Fruit fly (Drosophila melanogaster) whole organism, embryonic: ENCODE measurements around the gene CG43248.
A peak's percentile ranks its signal among the peaks of the same experiment; 100 is the strongest.

Experiments used
- Atf3 ChIP-seq: fragments of 200-800 bp; sonication (Bioruptor generic); optimal IDR thresholded peaks from 3 replicates; lab custom pipeline; 2016; ENCODE audit warnings: missing biosample characterization, missing genetic modification characterization
- CG10274 ChIP-seq: fragments of 200-800 bp; sonication (Bioruptor generic); optimal IDR thresholded peaks from 3 replicates; lab custom pipeline; 2017; ENCODE audit warnings: missing biosample characterization, mild to moderate bottlenecking, missing genetic modification characterization
- CG11247 ChIP-seq: fragments of 200-800 bp; sonication (Bioruptor generic); IDR thresholded peaks from 2 replicates; pipeline ENCODE4 v1.3.6; 2022; ENCODE audit warnings: missing biosample characterization, missing genetic modification characterization
- CG12236 ChIP-seq: fragments of 200-800 bp; sonication (Bioruptor generic); optimal IDR thresholded peaks from 2 replicates; lab custom pipeline; 2016; ENCODE audit warnings: missing biosample characterization, missing genetic modification characterization
- CG12744 ChIP-seq: fragments of 200-800 bp; sonication (Bioruptor generic); optimal IDR thresholded peaks from 2 replicates; lab custom pipeline; 2016; ENCODE audit warnings: missing biosample characterization, missing genetic modification characterization
- CG13287 ChIP-seq: fragments of 200-800 bp; sonication (Bioruptor generic); IDR thresholded peaks from 2 replicates; pipeline ENCODE4 v1.3.6; 2022; ENCODE audit warnings: missing biosample characterization, missing genetic modification characterization; ENCODE audit not compliant: partially characterized antibody
- CG13296 ChIP-seq: fragments of 200-800 bp; sonication (Bioruptor generic); optimal IDR thresholded peaks from 3 replicates; lab custom pipeline; 2018; ENCODE audit warnings: missing biosample characterization, mild to moderate bottlenecking, missing genetic modification characterization
- CG13775 ChIP-seq: fragments of 200-800 bp; sonication (Bioruptor generic); optimal IDR thresholded peaks from 3 replicates; lab custom pipeline; 2017; ENCODE audit warnings: missing biosample characterization, mild to moderate bottlenecking, missing genetic modification characterization
- CG14441 ChIP-seq: fragments of 200-800 bp; sonication (Bioruptor generic); IDR thresholded peaks from 2 replicates; pipeline ENCODE4 v1.3.6; 2022; ENCODE audit warnings: missing biosample characterization, missing genetic modification characterization
- CG15269 ChIP-seq: fragments of 200-800 bp; sonication (Bioruptor generic); optimal IDR thresholded peaks from 2 replicates; lab custom pipeline; 2018; ENCODE audit warnings: missing biosample characterization, mild to moderate bottlenecking, missing genetic modification characterization, moderate library complexity
- CG15514 ChIP-seq: fragments of 200-800 bp; sonication (Bioruptor generic); optimal IDR thresholded peaks from 3 replicates; lab custom pipeline; 2017; ENCODE audit warnings: missing biosample characterization, missing genetic modification characterization, mild to moderate bottlenecking, moderate library complexity, missing genetic modification reagents
- CG1603 ChIP-seq: fragments of 200-800 bp; sonication (Bioruptor generic); optimal IDR thresholded peaks from 2 replicates; lab custom pipeline; 2019; ENCODE audit warnings: missing biosample characterization, mild to moderate bottlenecking, missing genetic modification characterization, moderate library complexity
- CG16813 ChIP-seq: fragments of 200-800 bp; sonication (Bioruptor generic); IDR thresholded peaks from 3 replicates; pipeline ENCODE4 v1.3.6; 2022; ENCODE audit warnings: missing biosample characterization, missing genetic modification characterization; ENCODE audit not compliant: partially characterized antibody
- CG18011 ChIP-seq: fragments of 200-800 bp; sonication (Bioruptor generic); optimal IDR thresholded peaks from 2 replicates; lab custom pipeline; 2017; ENCODE audit warnings: missing biosample characterization, missing genetic modification characterization, mild to moderate bottlenecking, moderate library complexity, missing genotype
- CG2202 ChIP-seq: fragments of 200-800 bp; sonication (Bioruptor generic); optimal IDR thresholded peaks from 2 replicates; lab custom pipeline; 2018; ENCODE audit warnings: missing biosample characterization, mild to moderate bottlenecking, missing genetic modification characterization
- CG2678 ChIP-seq: fragments of 200-800 bp; sonication (Bioruptor generic); optimal IDR thresholded peaks from 3 replicates; lab custom pipeline; 2019; ENCODE audit warnings: missing biosample characterization, mild to moderate bottlenecking, missing genetic modification characterization, moderate library complexity
- CG34376 ChIP-seq: fragments of 200-800 bp; sonication (Bioruptor generic); optimal IDR thresholded peaks from 2 replicates; lab custom pipeline; 2018; ENCODE audit warnings: missing biosample characterization, mild to moderate bottlenecking, missing genetic modification characterization
- CG3847 ChIP-seq: fragments of 200-800 bp; sonication (Bioruptor generic); IDR thresholded peaks from 2 replicates; pipeline ENCODE4 v1.3.6; 2022; ENCODE audit warnings: missing biosample characterization, missing genetic modification characterization
- CG9932 ChIP-seq: fragments of 200-800 bp; sonication (Bioruptor generic); IDR thresholded peaks from 2 replicates; pipeline ENCODE4 v1.3.6; 2022; ENCODE audit warnings: missing biosample characterization, missing genetic modification characterization
- D19A ChIP-seq: fragments of 200-800 bp; optimal IDR thresholded peaks from 3 replicates; lab custom pipeline; 2019; ENCODE audit warnings: missing biosample characterization, mild to moderate bottlenecking, missing genetic modification characterization, moderate library complexity
- D19B ChIP-seq: fragments of 200-800 bp; sonication (Bioruptor generic); optimal IDR thresholded peaks from 2 replicates; lab custom pipeline; 2017; ENCODE audit warnings: missing biosample characterization, mild to moderate bottlenecking, missing genetic modification characterization
- Dbx ChIP-seq: fragments of 200-800 bp; sonication (Bioruptor generic); IDR thresholded peaks from 3 replicates; pipeline ENCODE4 v1.3.6; 2022; ENCODE audit warnings: missing biosample characterization, missing genetic modification characterization
- Dp ChIP-seq: fragments of 200-800 bp; sonication (Bioruptor generic); optimal IDR thresholded peaks from 2 replicates; lab custom pipeline; 2018; ENCODE audit warnings: missing biosample characterization, mild to moderate bottlenecking, missing genetic modification characterization, moderate library complexity
- Dref ChIP-seq: fragments of 200-800 bp; sonication (Bioruptor generic); IDR thresholded peaks from 2 replicates; pipeline ENCODE4 v1.3.6; 2022; ENCODE audit warnings: missing biosample characterization, missing genetic modification characterization
- ERR ChIP-seq: fragments of 200-800 bp; sonication (Bioruptor generic); optimal IDR thresholded peaks from 2 replicates; lab custom pipeline; 2016; ENCODE audit warnings: missing biosample characterization, missing genetic modification characterization
- Meics ChIP-seq: fragments of 200-800 bp; sonication (Bioruptor generic); optimal IDR thresholded peaks from 2 replicates; lab custom pipeline; 2017; ENCODE audit warnings: missing biosample characterization, mild to moderate bottlenecking, missing genetic modification characterization
- NFAT ChIP-seq: fragments of 200-800 bp; sonication (Bioruptor generic); IDR thresholded peaks from 2 replicates; pipeline ENCODE4 v1.3.6; 2022; ENCODE audit warnings: missing biosample characterization, missing genetic modification characterization
- Rfx ChIP-seq: fragments of 200-800 bp; sonication (Bioruptor generic); IDR thresholded peaks from 2 replicates; pipeline ENCODE4 v1.3.6; 2022; ENCODE audit warnings: missing biosample characterization, missing genetic modification characterization
- Sry-δ ChIP-seq: fragments of 200-800 bp; sonication (Bioruptor generic); optimal IDR thresholded peaks from 2 replicates; lab custom pipeline; 2016; ENCODE audit warnings: missing biosample characterization, missing genetic modification characterization
- Trl ChIP-seq, 3 experiments: fragments of >200 bp in 2 of 3; fragments of 200-800 bp in 1 of 3; sonication (Bioruptor generic) in 1 of 3; optimal IDR thresholded peaks; 2 replicates in 1 of 3; 3 replicates in 2 of 3; lab custom pipeline; 2016 to 2017; ENCODE audit warnings: missing biosample characterization in 1 of 3, missing genetic modification characterization in 1 of 3
- abd-A ChIP-seq: fragments of 200-800 bp; sonication (Bioruptor generic); optimal IDR thresholded peaks from 3 replicates; lab custom pipeline; 2019; ENCODE audit warnings: missing biosample characterization, mild to moderate bottlenecking, missing genetic modification characterization, moderate library complexity
- bbx ChIP-seq: fragments of 200-800 bp; sonication (Bioruptor generic); IDR thresholded peaks from 2 replicates; pipeline ENCODE4 v1.3.6; 2022; ENCODE audit warnings: missing biosample characterization, missing genetic modification characterization; ENCODE audit not compliant: partially characterized antibody
- bigmax ChIP-seq: fragments of 200-800 bp; sonication (Bioruptor generic); optimal IDR thresholded peaks from 2 replicates; lab custom pipeline; 2018; ENCODE audit warnings: missing biosample characterization, mild to moderate bottlenecking, missing genetic modification characterization
- crp ChIP-seq, 2 experiments: fragments of 200-800 bp; sonication (Bioruptor generic); optimal IDR thresholded peaks; 2 replicates in 1 of 2; 3 replicates in 1 of 2; lab custom pipeline; 2017; ENCODE audit warnings: missing biosample characterization in 2 of 2, missing genetic modification characterization in 2 of 2, mild to moderate bottlenecking in 1 of 2, moderate library complexity in 1 of 2
- dysf ChIP-seq: fragments of 200-800 bp; sonication (Bioruptor generic); IDR thresholded peaks from 3 replicates; pipeline ENCODE4 v1.3.6; 2022; ENCODE audit warnings: missing biosample characterization, missing genetic modification characterization
- exex ChIP-seq: fragments of 200-800 bp; sonication (Bioruptor generic); optimal IDR thresholded peaks from 4 replicates; lab custom pipeline; 2018; ENCODE audit warnings: missing biosample characterization, mild to moderate bottlenecking, missing genetic modification characterization, moderate library complexity
- fru ChIP-seq: fragments of >200 bp; optimal IDR thresholded peaks from 2 replicates; lab custom pipeline; 2017
- inv ChIP-seq: fragments of 200-800 bp; sonication (Bioruptor generic); IDR thresholded peaks from 2 replicates; pipeline ENCODE4 v1.3.6; 2022; ENCODE audit warnings: missing biosample characterization, missing genetic modification characterization; ENCODE audit not compliant: partially characterized antibody
- nom ChIP-seq: fragments of 200-800 bp; sonication (Bioruptor generic); optimal IDR thresholded peaks from 2 replicates; lab custom pipeline; 2017; ENCODE audit warnings: missing biosample characterization, missing genetic modification characterization, mild to moderate bottlenecking, moderate library complexity, missing genetic modification reagents
- pan ChIP-seq, 4 experiments: fragments of >200 bp in 3 of 4; fragments of 200-800 bp in 1 of 4; sonication (Bioruptor generic) in 1 of 4; optimal IDR thresholded peaks in 3 of 4; IDR thresholded peaks in 1 of 4; 2 replicates each; pipeline versions ENCODE4 v1.3.6 to Lab custom; 2017 to 2022; ENCODE audit warnings: missing biosample characterization in 2 of 4, missing genetic modification characterization in 2 of 4, mixed read lengths in 1 of 4
- pho ChIP-seq: fragments of 200-800 bp; sonication (Bioruptor generic); optimal IDR thresholded peaks from 2 replicates; lab custom pipeline; 2016; ENCODE audit warnings: missing biosample characterization, missing genetic modification characterization
- seq ChIP-seq: fragments of 200-800 bp; sonication (Bioruptor generic); IDR thresholded peaks from 2 replicates; pipeline ENCODE4 v1.3.6; 2022; ENCODE audit warnings: missing biosample characterization, missing genetic modification characterization
- sim ChIP-seq: fragments of 200-800 bp; sonication (Bioruptor generic); IDR thresholded peaks from 2 replicates; pipeline ENCODE4 v1.3.6; 2022; ENCODE audit warnings: missing biosample characterization, missing genetic modification characterization
- stc ChIP-seq: fragments of 200-800 bp; sonication (Bioruptor generic); IDR thresholded peaks from 2 replicates; pipeline ENCODE4 v1.3.6; 2022; ENCODE audit warnings: missing biosample characterization, missing genetic modification characterization
- stwl ChIP-seq: fragments of 200-800 bp; sonication (Bioruptor generic); optimal IDR thresholded peaks from 3 replicates; lab custom pipeline; 2018; ENCODE audit warnings: missing biosample characterization, mild to moderate bottlenecking, missing genetic modification characterization, moderate library complexity
- trem ChIP-seq: fragments of 200-800 bp; optimal IDR thresholded peaks from 3 replicates; lab custom pipeline; 2019; ENCODE audit warnings: missing biosample characterization, mild to moderate bottlenecking, missing genetic modification characterization, moderate library complexity
- tx ChIP-seq: fragments of 200-800 bp; sonication (Bioruptor generic); optimal IDR thresholded peaks from 2 replicates; lab custom pipeline; 2016; ENCODE audit warnings: missing biosample characterization, missing genetic modification characterization

Gene CG43248

DNA sequence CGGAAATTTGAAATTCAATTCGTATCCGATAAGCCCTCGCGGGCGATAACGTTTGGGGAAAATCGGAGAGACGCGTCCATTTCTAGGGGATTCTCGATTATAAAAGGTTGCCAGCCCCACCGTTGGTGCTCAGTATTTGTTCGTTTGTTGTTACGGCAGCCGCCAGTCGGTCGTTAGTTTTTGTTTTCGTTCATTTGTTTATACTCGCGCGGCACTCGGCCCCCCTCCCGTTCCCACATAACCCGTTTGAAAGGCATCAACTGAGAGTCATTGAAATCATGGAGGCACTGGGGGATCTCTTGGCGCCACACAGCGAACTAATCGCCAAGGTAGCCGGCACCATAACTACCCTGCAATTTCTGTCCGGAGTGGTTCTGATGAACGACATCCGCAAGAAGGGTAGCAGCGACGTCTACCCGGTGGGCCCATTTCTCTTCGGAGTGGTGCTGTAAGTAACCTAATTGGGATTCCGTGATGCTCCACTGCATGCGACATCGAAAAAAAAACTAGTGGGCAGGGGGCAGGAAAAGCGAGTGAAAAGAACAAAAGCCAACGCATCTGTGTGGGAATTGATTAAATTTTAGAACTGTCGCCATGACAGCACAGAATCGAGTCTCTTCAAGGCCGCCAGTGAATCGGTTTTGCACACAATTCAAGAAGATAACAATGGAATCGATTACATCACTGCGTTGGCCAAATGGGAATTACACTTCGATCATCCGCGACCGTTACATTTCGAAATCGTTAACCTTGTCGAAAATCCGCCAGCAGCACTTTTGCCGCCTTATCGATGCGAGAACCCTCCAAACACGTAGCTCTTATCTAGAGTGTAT lies 30.2 kb downstream of the CG43248 start, which contains the start of gene CG7272 (continued):
- TF ChIP-seq Dbx, result peak; percentile 69; the same call in 2 of the 3 replicates
- TF ChIP-seq Meics, result peak; percentile 26
- no peak for TF ChIP-seq Trl (optimal IDR thresholded peaks at IDR 0.05; lab: Kevin White, UChicago)
- TF ChIP-seq Trl (GFP tag; optimal IDR thresholded peaks at IDR 0.05; lab: Kevin White, UChicago), result peak; percentile 30
- no peak for TF ChIP-seq CG14441 (GFP tag; lab: Robert Waterston, UW)
- TF ChIP-seq trem, result peak; percentile 97
- peak; percentile 0 for TF ChIP-seq CG13775 (GFP tag; lab: Kevin White, UChicago)
- no peak for TF ChIP-seq sim (GFP tag; lab: Robert Waterston, UW)
- TF ChIP-seq exex (tag; lab: Kevin White, UChicago), result no peak
- TF ChIP-seq CG2202, result no peak
- peak; percentile 53 for TF ChIP-seq Sry-δ (GFP tag; lab: Kevin White, UChicago)
- TF ChIP-seq CG2678 (tag; lab: Kevin White, UChicago), result peak; percentile 24
- TF ChIP-seq Dref, result peak; percentile 87
- TF ChIP-seq Rfx, result peak; percentile 53
- TF ChIP-seq CG1603, result peak; percentile 39
- TF ChIP-seq CG13287 (GFP tag; lab: Robert Waterston, UW), result peak; percentile 66
- peak; percentile 29 for TF ChIP-seq CG10274 (GFP tag; lab: Kevin White, UChicago)
- peak; percentile 22 for TF ChIP-seq CG18011 (GFP tag; lab: Kevin White, UChicago)
- TF ChIP-seq bigmax (GFP tag; lab: Kevin White, UChicago), result peak; percentile 27
- peak; percentile 55 for TF ChIP-seq abd-A
- no peak for TF ChIP-seq CG12744 (GFP tag; lab: Kevin White, UChicago)
- no peak for TF ChIP-seq Atf3
- TF ChIP-seq nom, result peak; percentile 23
- TF ChIP-seq seq (GFP tag; lab: Robert Waterston, UW), result peak; percentile 23; the same call in 1 of the 2 replicates
- peak; percentile 40; the same call in 1 of the 2 replicates for TF ChIP-seq CG3847
- peak; percentile 78 for TF ChIP-seq CG15514 (GFP tag; lab: Kevin White, UChicago)
- peak; percentile 22 for TF ChIP-seq pho (GFP tag; lab: Kevin White, UChicago)
- peak; percentile 34 for TF ChIP-seq CG13296 (GFP tag; lab: Kevin White, UChicago)
- TF ChIP-seq pan (optimal IDR thresholded peaks at IDR 0.05; lab: Kevin White, UChicago), result no peak
- peak in 1 of 2 experiments; percentile 27 for TF ChIP-seq pan (GFP tag; optimal IDR thresholded peaks at IDR 0.05 in 1 of 2, IDR thresholded peaks at IDR 0.05 in 1 of 2)
- TF ChIP-seq CG15269 (tag; lab: Kevin White, UChicago), result peak; percentile 27
- 0 out of 3 replicates have a peak, but pooled peaks have one; percentile 32 for TF ChIP-seq dysf
- TF ChIP-seq CG12236 (GFP tag; lab: Kevin White, UChicago), result no peak
- no peak; the same call in 1 of the 2 replicates for TF ChIP-seq inv (GFP tag; lab: Robert Waterston, UW)
- no peak for TF ChIP-seq fru (lab: Kevin White, UChicago)
- peak; percentile 31 for TF ChIP-seq ERR (GFP tag; lab: Kevin White, UChicago)
- peak; percentile 92 for TF ChIP-seq Dp
- TF ChIP-seq CG11247 (GFP tag; lab: Robert Waterston, UW), result no peak
- peak; percentile 52 for TF ChIP-seq CG34376
- TF ChIP-seq stc (GFP tag; lab: Robert Waterston, UW), result no peak
- peak; percentile 95 for TF ChIP-seq D19B (GFP tag; lab: Kevin White, UChicago)
- TF ChIP-seq crp (GFP tag; optimal IDR thresholded peaks at IDR 0.05; lab: Kevin White, UChicago), result peak in 1 of 2 experiments; percentile 5
- TF ChIP-seq D19A (tag; lab: Kevin White, UChicago), result peak; percentile 73
- peak; percentile 17 for TF ChIP-seq stwl (tag; lab: Kevin White, UChicago)
- peak; percentile 36; the same call in 1 of the 2 replicates for TF ChIP-seq CG9932 (GFP tag; lab: Robert Waterston, UW)
- no peak for TF ChIP-seq tx (GFP tag; lab: Kevin White, UChicago)
- TF ChIP-seq bbx (GFP tag; lab: Robert Waterston, UW), result peak; percentile 43; the same call in 1 of the 2 replicates
- TF ChIP-seq CG16813 (GFP tag; lab: Robert Waterston, UW), result 0 out of 3 replicates have a peak, but pooled peaks have one; percentile 19
- TF ChIP-seq NFAT (GFP tag; lab: Robert Waterston, UW), result peak; percentile 64; the same call in 1 of the 2 replicates
